Worm (Caenorhabditis elegans): ENCODE measurements around the gene R09E10.6.

Gene R09E10.6

ce11 chrIV:10285328-10285727 is 8.6 kb downstream of the R09E10.6 start:
- no peak for TF ChIP-seq nhr-19 (GFP tag; conservative IDR thresholded peaks at IDR 0.05)

- no peak for TF ChIP-seq unc-62 (GFP tag; optimal IDR thresholded peaks at IDR 0.05)
- peak; percentile 34 for TF ChIP-seq pag-3 (tag; optimal IDR thresholded peaks at IDR 0.05; ENCODE audit: borderline replicate concordance, insufficient read depth)
- peak; percentile 78 to 89 (median 81) for TF ChIP-seq dpl-1 (GFP tag; optimal IDR thresholded peaks at IDR 0.05)
- no peak for TF ChIP-seq ztf-4 (tag; optimal IDR thresholded peaks at IDR 0.05)
- TF ChIP-seq snu-23 (GFP tag; optimal IDR thresholded peaks at IDR 0.05), result peak; percentile 72
- TF ChIP-seq hlh-17 (GFP tag; optimal IDR thresholded peaks at IDR 0.05; ENCODE audit: borderline replicate concordance), result no peak
- TF ChIP-seq unc-30 (tag; optimal IDR thresholded peaks at IDR 0.05), result no peak
- no peak for TF ChIP-seq zag-1 (tag; optimal IDR thresholded peaks at IDR 0.05)
- TF ChIP-seq Y116A8C.19 (tag; optimal IDR thresholded peaks at IDR 0.05; ENCODE audit: borderline replicate concordance), result no peak
- TF ChIP-seq ceh-88 (GFP tag; IDR thresholded peaks at IDR 0.05), result no peak
- TF ChIP-seq nhr-84 (tag; optimal IDR thresholded peaks at IDR 0.05), result no peak
- no peak for TF ChIP-seq mab-9 (GFP tag; IDR thresholded peaks at IDR 0.05)
- TF ChIP-seq zip-4 (GFP tag; optimal IDR thresholded peaks at IDR 0.05), result no peak
- TF ChIP-seq dsc-1 (tag; optimal IDR thresholded peaks at IDR 0.05), result no peak
- TF ChIP-seq aha-1 (tag; optimal IDR thresholded peaks at IDR 0.05), result no peak
- no peak for TF ChIP-seq tlp-1 (tag; optimal IDR thresholded peaks at IDR 0.05)
- TF ChIP-seq pax-3 (tag; optimal IDR thresholded peaks at IDR 0.05), result no peak
- TF ChIP-seq lin-15B (tag; optimal IDR thresholded peaks at IDR 0.05), result peak; percentile 69
- no peak for TF ChIP-seq hlh-4 (tag; optimal IDR thresholded peaks at IDR 0.05)
- no peak for TF ChIP-seq F16B12.6 (tag; optimal IDR thresholded peaks at IDR 0.05)
- TF ChIP-seq snpc-4 (tag; optimal IDR thresholded peaks at IDR 0.05), result no peak
- TF ChIP-seq pqm-1 (tag; optimal IDR thresholded peaks at IDR 0.05), result no peak
- peak; percentile 80 for TF ChIP-seq mep-1 (tag; optimal IDR thresholded peaks at IDR 0.05)
- peak; percentile 39 for TF ChIP-seq C16A3.4 (tag; optimal IDR thresholded peaks at IDR 0.05)
- TF ChIP-seq mdl-1 (tag; optimal IDR thresholded peaks at IDR 0.05), result peak in 1 of 2 experiments; percentile 76
- TF ChIP-seq ceh-82 (tag; optimal IDR thresholded peaks at IDR 0.05), result peak in 2 of 3 experiments; percentile 55 to 75
- no peak for TF ChIP-seq fkh-4 (tag; optimal IDR thresholded peaks at IDR 0.05; ENCODE audit: borderline replicate concordance)
- TF ChIP-seq unc-130 (tag; optimal IDR thresholded peaks at IDR 0.05), result no peak
- TF ChIP-seq nhr-20 (tag; optimal IDR thresholded peaks at IDR 0.05), result peak; percentile 64
- TF ChIP-seq elt-2 (tag; optimal IDR thresholded peaks at IDR 0.05), result peak; percentile 25
- peak; percentile 1 for TF ChIP-seq nhr-85 (tag)
- no peak for TF ChIP-seq C04F5.9 (tag; optimal IDR thresholded peaks at IDR 0.05)
- no peak for TF ChIP-seq egl-13 (tag; optimal IDR thresholded peaks at IDR 0.05)
- TF ChIP-seq lin-35 (GFP tag; optimal IDR thresholded peaks at IDR 0.05), result peak; percentile 89 to 93
- TF ChIP-seq irx-1 (tag; optimal IDR thresholded peaks at IDR 0.05), result no peak
- TF ChIP-seq lir-3 (tag; optimal IDR thresholded peaks at IDR 0.05; ENCODE audit: poor library complexity), result peak; percentile 5
- TF ChIP-seq fkh-8 (tag; optimal IDR thresholded peaks at IDR 0.05), result peak; percentile 51
- TF ChIP-seq ceh-90 (tag; optimal IDR thresholded peaks at IDR 0.05), result no peak
- peak; percentile 97 for TF ChIP-seq lin-14 (GFP tag; optimal IDR thresholded peaks at IDR 0.05)
- peak; percentile 24; the same call in 1 of the 2 replicates for TF ChIP-seq isw-1 (GFP tag; IDR thresholded peaks at IDR 0.05)
- TF ChIP-seq nhr-90 (tag; optimal IDR thresholded peaks at IDR 0.05; ENCODE audit: poor library complexity), result peak; percentile 17
- peak; percentile 39 for TF ChIP-seq nhr-77 (tag; optimal IDR thresholded peaks at IDR 0.05)
- no peak for TF ChIP-seq ama-1 (optimal IDR thresholded peaks at IDR 0.05)
- no peak for TF ChIP-seq tbx-2 (tag; optimal IDR thresholded peaks at IDR 0.05)
- TF ChIP-seq nhr-11 (tag; optimal IDR thresholded peaks at IDR 0.05), result no peak
- TF ChIP-seq nhr-237 (tag; optimal IDR thresholded peaks at IDR 0.05), result no peak
- TF ChIP-seq grh-1 (GFP tag; IDR thresholded peaks at IDR 0.05), result no peak
- peak; percentile 48 to 79 for TF ChIP-seq lsy-2 (tag; optimal IDR thresholded peaks at IDR 0.05)
- TF ChIP-seq sptf-1 (tag; optimal IDR thresholded peaks at IDR 0.05), result no peak
Observed at ce11 chrIV:10284194-10284910, 9.6 kb downstream of the R09E10.6 start, which contains the start of gene rad-51. rad-51 (minus strand) TSS chrIV:10284244.

Measured in whole organism, L1 larva.